Worm (Caenorhabditis elegans): ENCODE data around the gene F38E1.3.

Gene F38E1.3

ce11 chrV:8380076-8380475 is 4.1 kb downstream of the F38E1.3 start:
- TF ChIP-seq ceh-45 (GFP tag; IDR thresholded peaks at IDR 0.05) (no peak), ceh-48 (tag; optimal IDR thresholded peaks at IDR 0.05) (no peak), madf-2 (tag; optimal IDR thresholded peaks at IDR 0.05) (no peak), T23F11.4 (GFP tag; optimal IDR thresholded peaks at IDR 0.05) (no peak), pha-2 (tag; optimal IDR thresholded peaks at IDR 0.05) (no peak), che-1 (tag; optimal IDR thresholded peaks at IDR 0.05) (no peak), ceh-30 (tag; optimal IDR thresholded peaks at IDR 0.05) (no peak), ceh-34 (tag; optimal IDR thresholded peaks at IDR 0.05) (no peak), syd-9 (tag; optimal IDR thresholded peaks at IDR 0.05) (no peak), sox-2 (GFP tag; IDR thresholded peaks at IDR 0.05) (no peak), unc-55 (GFP tag; optimal IDR thresholded peaks at IDR 0.05) (no peak), nhr-232 (tag; optimal IDR thresholded peaks at IDR 0.05) (no peak), pax-1 (tag; optimal IDR thresholded peaks at IDR 0.05) (no peak), zip-5 (tag; optimal IDR thresholded peaks at IDR 0.05) (no peak), ttx-3 (tag; optimal IDR thresholded peaks at IDR 0.05) (no peak), hlh-30 (tag; optimal IDR thresholded peaks at IDR 0.05; ENCODE audit: insufficient read depth) (no peak)

- TF ChIP-seq ceh-18 (tag; optimal IDR thresholded peaks at IDR 0.05) (no peak), elt-2 (tag; optimal IDR thresholded peaks at IDR 0.05) (peak; percentile 29), pros-1 (tag; optimal IDR thresholded peaks at IDR 0.05) (no peak), fax-1 (tag; optimal IDR thresholded peaks at IDR 0.05) (no peak)
Observed at ce11 chrV:8383716-8384115, 7.8 kb downstream of the F38E1.3 start, which contains the start of gene F52E1.14. Gene F52E1.14, plus strand, starts transcription at chrV:8383922.

- TF ChIP-seq ceh-48 (tag; optimal IDR thresholded peaks at IDR 0.05) (no peak), mec-3 (tag; optimal IDR thresholded peaks at IDR 0.05; ENCODE audit: borderline replicate concordance) (no peak), ceh-14 (tag; optimal IDR thresholded peaks at IDR 0.05) (no peak), npax-4 (tag; optimal IDR thresholded peaks at IDR 0.05) (no peak), elt-4 (tag; optimal IDR thresholded peaks at IDR 0.05) (no peak), pqm-1 (tag; optimal IDR thresholded peaks at IDR 0.05) (no peak), lin-11 (tag; optimal IDR thresholded peaks at IDR 0.05) (no peak), lim-6 (tag; optimal IDR thresholded peaks at IDR 0.05) (no peak), madf-2 (tag; optimal IDR thresholded peaks at IDR 0.05) (no peak)
Observed at ce11 chrV:8384809-8385208, 8.9 kb downstream of the F38E1.3 start.

- TF ChIP-seq tbx-2 (tag; optimal IDR thresholded peaks at IDR 0.05) (no peak), dmd-4 (tag; optimal IDR thresholded peaks at IDR 0.05; ENCODE audit: borderline replicate concordance) (no peak), pax-1 (tag; optimal IDR thresholded peaks at IDR 0.05) (no peak), ets-4 (tag; optimal IDR thresholded peaks at IDR 0.05) (no peak), F13H6.1 (tag; optimal IDR thresholded peaks at IDR 0.05) (no peak)
Observed at ce11 chrV:8385879-8386530, 10.1 kb downstream of the F38E1.3 start, which contains the start of gene hsp-17. Gene hsp-17, minus strand, starts transcription at chrV:8385929.

- TF ChIP-seq nfya-1 (tag; optimal IDR thresholded peaks at IDR 0.05) (no peak), C38D4.7 (GFP tag; optimal IDR thresholded peaks at IDR 0.05) (no peak), ceh-48 (tag; optimal IDR thresholded peaks at IDR 0.05) (no peak), unc-3 (GFP tag; conservative IDR thresholded peaks at IDR 0.05) (no peak), unc-3 (tag; optimal IDR thresholded peaks at IDR 0.05) (no peak), ceh-14 (tag; optimal IDR thresholded peaks at IDR 0.05) (no peak), gmeb-2 (tag; optimal IDR thresholded peaks at IDR 0.05) (no peak), hlh-6 (tag; optimal IDR thresholded peaks at IDR 0.05) (no peak), ahr-1 (tag; optimal IDR thresholded peaks at IDR 0.05) (no peak), elt-4 (tag; optimal IDR thresholded peaks at IDR 0.05) (no peak), pqm-1 (tag; optimal IDR thresholded peaks at IDR 0.05) (no peak), ama-1 (optimal IDR thresholded peaks at IDR 0.05) (no peak), sdc-2 (tag; optimal IDR thresholded peaks at IDR 0.05) (no peak), pax-1 (tag; optimal IDR thresholded peaks at IDR 0.05) (no peak), tbx-7 (tag; optimal IDR thresholded peaks at IDR 0.05) (no peak), unc-42 (tag; optimal IDR thresholded peaks at IDR 0.05) (no peak), Y22D7AL.16 (tag; optimal IDR thresholded peaks at IDR 0.05) (no peak), odd-2 (tag; optimal IDR thresholded peaks at IDR 0.05) (no peak), ceh-18 (tag; optimal IDR thresholded peaks at IDR 0.05) (no peak), hlh-8 (tag; optimal IDR thresholded peaks at IDR 0.05) (no peak)
Observed at ce11 chrV:8387056-8387455, 11.1 kb downstream of the F38E1.3 start, which contains the start of gene gcy-7. Gene gcy-7, plus strand, starts transcription at chrV:8387356.
